Worm (Caenorhabditis elegans): Measurements from ENCODE around the gene dyrb-1.

Gene dyrb-1

ce11 chrII:9061557-9062183, 45.3 kb downstream of the dyrb-1 start:
- peak; percentile 54 to 66 for TF ChIP-seq efl-1 (optimal IDR thresholded peaks at IDR 0.05)
- TF ChIP-seq efl-1 (GFP tag; optimal IDR thresholded peaks at IDR 0.05 in 1 of 2), result peak; percentile 26 to 93
- TF ChIP-seq lir-3 (tag; optimal IDR thresholded peaks at IDR 0.05; ENCODE audit: poor library complexity), result no peak
- TF ChIP-seq C16A3.4 (tag; optimal IDR thresholded peaks at IDR 0.05), result peak; percentile 66
- no peak for TF ChIP-seq nhr-12 (tag; optimal IDR thresholded peaks at IDR 0.05)
- TF ChIP-seq elt-2 (tag; optimal IDR thresholded peaks at IDR 0.05), result no peak
- TF ChIP-seq nhr-19 (GFP tag; conservative IDR thresholded peaks at IDR 0.05), result peak; percentile 47
- TF ChIP-seq pax-3 (tag; optimal IDR thresholded peaks at IDR 0.05), result peak; percentile 50
- no peak for TF ChIP-seq ceh-63 (GFP tag; optimal IDR thresholded peaks at IDR 0.05)
- peak; percentile 28 for TF ChIP-seq egl-13 (tag; optimal IDR thresholded peaks at IDR 0.05)
- peak; percentile 37 for TF ChIP-seq F16B12.6 (tag; optimal IDR thresholded peaks at IDR 0.05)
- peak; percentile 59 for TF ChIP-seq xbp-1 (tag; optimal IDR thresholded peaks at IDR 0.05)
- no peak for TF ChIP-seq snpc-4 (tag; optimal IDR thresholded peaks at IDR 0.05)
- peak; percentile 31 for TF ChIP-seq irx-1 (tag; optimal IDR thresholded peaks at IDR 0.05)
- TF ChIP-seq ces-1 (GFP tag; optimal IDR thresholded peaks at IDR 0.05), result no peak
- TF ChIP-seq zip-4 (GFP tag; optimal IDR thresholded peaks at IDR 0.05), result no peak
- TF ChIP-seq dpl-1 (GFP tag; optimal IDR thresholded peaks at IDR 0.05), result peak; percentile 24 to 52 (median 32)
- TF ChIP-seq jun-1 (tag; optimal IDR thresholded peaks at IDR 0.05), result peak; percentile 47
- peak; percentile 15 to 73 (median 62) for TF ChIP-seq ceh-82 (tag; optimal IDR thresholded peaks at IDR 0.05)
- TF ChIP-seq ceh-88 (GFP tag; IDR thresholded peaks at IDR 0.05), result no peak
- TF ChIP-seq dsc-1 (tag; optimal IDR thresholded peaks at IDR 0.05), result peak; percentile 71
- peak; percentile 74 for TF ChIP-seq tbx-2 (tag; optimal IDR thresholded peaks at IDR 0.05)
- peak; percentile 66 for TF ChIP-seq lin-13 (GFP tag; optimal IDR thresholded peaks at IDR 0.05)
- TF ChIP-seq tlp-1 (tag; optimal IDR thresholded peaks at IDR 0.05), result no peak
- no peak for TF ChIP-seq unc-62 (GFP tag; optimal IDR thresholded peaks at IDR 0.05)
- TF ChIP-seq zag-1 (tag; optimal IDR thresholded peaks at IDR 0.05), result no peak
- peak; percentile 74 for TF ChIP-seq fkh-8 (tag; optimal IDR thresholded peaks at IDR 0.05)
- peak; percentile 51 for TF ChIP-seq aha-1 (tag; optimal IDR thresholded peaks at IDR 0.05)
- TF ChIP-seq mdl-1 (tag; optimal IDR thresholded peaks at IDR 0.05), result peak in 1 of 2 experiments; percentile 29
- TF ChIP-seq nhr-20 (tag; optimal IDR thresholded peaks at IDR 0.05), result peak; percentile 72
- no peak for TF ChIP-seq ets-5 (GFP tag; IDR thresholded peaks at IDR 0.05)
- TF ChIP-seq hlh-4 (tag; optimal IDR thresholded peaks at IDR 0.05), result no peak
- peak; percentile 77 for TF ChIP-seq rnt-1 (tag; optimal IDR thresholded peaks at IDR 0.05)
- peak; percentile 78 for TF ChIP-seq nhr-47 (tag; optimal IDR thresholded peaks at IDR 0.05)
- no peak for TF ChIP-seq fkh-4 (tag; optimal IDR thresholded peaks at IDR 0.05; ENCODE audit: borderline replicate concordance)
- TF ChIP-seq fos-1 (tag; optimal IDR thresholded peaks at IDR 0.05), result peak; percentile 66
- TF ChIP-seq vab-15 (tag; optimal IDR thresholded peaks at IDR 0.05), result no peak
- peak; percentile 26 for TF ChIP-seq nhr-90 (tag; optimal IDR thresholded peaks at IDR 0.05; ENCODE audit: poor library complexity)
- TF ChIP-seq unc-86 (tag; optimal IDR thresholded peaks at IDR 0.05), result peak; percentile 74
- TF ChIP-seq isw-1 (GFP tag; IDR thresholded peaks at IDR 0.05), result peak; percentile 47
- TF ChIP-seq lin-35 (GFP tag; optimal IDR thresholded peaks at IDR 0.05), result peak; percentile 66 to 67
- no peak for TF ChIP-seq ama-1 (optimal IDR thresholded peaks at IDR 0.05)
- TF ChIP-seq lin-39 (tag; optimal IDR thresholded peaks at IDR 0.05), result no peak
- no peak for TF ChIP-seq alr-1 (tag; optimal IDR thresholded peaks at IDR 0.05; ENCODE audit: borderline replicate concordance)
- TF ChIP-seq mef-2 (tag; optimal IDR thresholded peaks at IDR 0.05), result no peak
- peak; percentile 72 to 81 for TF ChIP-seq lsy-2 (tag; optimal IDR thresholded peaks at IDR 0.05)
- no peak for TF ChIP-seq unc-30 (tag; optimal IDR thresholded peaks at IDR 0.05)
- TF ChIP-seq ztf-4 (tag; optimal IDR thresholded peaks at IDR 0.05), result peak; percentile 18
- no peak for TF ChIP-seq pag-3 (tag; optimal IDR thresholded peaks at IDR 0.05; ENCODE audit: borderline replicate concordance, insufficient read depth)
- TF ChIP-seq ceh-8 (GFP tag; optimal IDR thresholded peaks at IDR 0.05), result peak; percentile 19
- TF ChIP-seq C04F5.9 (tag; optimal IDR thresholded peaks at IDR 0.05), result no peak
- peak; percentile 84 for TF ChIP-seq snu-23 (GFP tag; optimal IDR thresholded peaks at IDR 0.05)
